Fruit fly (Drosophila melanogaster) whole organism, embryonic: ENCODE data around the gene Pstk.

Source experiments
- Aef1 ChIP-seq: fragments of 200-800 bp; sonication (Bioruptor generic); IDR thresholded peaks from 3 replicates; pipeline ENCODE4 v1.3.6; 2022; ENCODE audit warnings: missing biosample characterization, missing genetic modification characterization
- Bdp1 ChIP-seq: fragments of 200-800 bp; sonication (Bioruptor generic); optimal IDR thresholded peaks from 3 replicates; lab custom pipeline; 2016; ENCODE audit warnings: missing biosample characterization, missing genetic modification characterization
- CG10565 ChIP-seq: fragments of 200-800 bp; sonication (Bioruptor generic); optimal IDR thresholded peaks from 3 replicates; lab custom pipeline; 2016; ENCODE audit warnings: missing biosample characterization, mild to moderate bottlenecking, missing genetic modification characterization
- CG11398 ChIP-seq: fragments of 200-800 bp; sonication (Bioruptor generic); optimal IDR thresholded peaks from 2 replicates; lab custom pipeline; 2016; ENCODE audit warnings: missing biosample characterization, missing genetic modification characterization
- CG11696 ChIP-seq: fragments of 200-800 bp; sonication (Bioruptor generic); IDR thresholded peaks from 2 replicates; pipeline ENCODE4 v1.3.6; 2022; ENCODE audit warnings: missing biosample characterization, missing genetic modification characterization
- CG12071 ChIP-seq: fragments of 200-800 bp; sonication (Bioruptor generic); optimal IDR thresholded peaks from 3 replicates; lab custom pipeline; 2018; ENCODE audit warnings: missing biosample characterization, mild to moderate bottlenecking, missing genetic modification characterization
- CG12104 ChIP-seq: fragments of 200-800 bp; sonication (Bioruptor generic); optimal IDR thresholded peaks from 3 replicates; lab custom pipeline; 2016; ENCODE audit warnings: missing biosample characterization, missing genetic modification characterization
- CG1529 ChIP-seq: fragments of 200-800 bp; sonication (Bioruptor generic); optimal IDR thresholded peaks from 3 replicates; lab custom pipeline; 2018; ENCODE audit warnings: missing biosample characterization, missing genetic modification characterization
- CG15601 ChIP-seq: fragments of 200-800 bp; sonication (Bioruptor generic); optimal IDR thresholded peaks from 3 replicates; lab custom pipeline; 2019; ENCODE audit warnings: missing biosample characterization, mild to moderate bottlenecking, missing genetic modification characterization, moderate library complexity
- CG15696 ChIP-seq: fragments of 200-800 bp; sonication (Bioruptor generic); optimal IDR thresholded peaks from 2 replicates; lab custom pipeline; 2019; ENCODE audit warnings: missing biosample characterization, mild to moderate bottlenecking, missing genetic modification characterization, moderate library complexity
- CG16863 ChIP-seq: fragments of 200-800 bp; sonication (Bioruptor generic); optimal IDR thresholded peaks from 3 replicates; lab custom pipeline; 2016; ENCODE audit warnings: missing biosample characterization, missing genetic modification characterization
- CG17385 ChIP-seq: fragments of 200-800 bp; sonication (Bioruptor generic); optimal IDR thresholded peaks from 3 replicates; lab custom pipeline; 2018; ENCODE audit warnings: missing biosample characterization, mild to moderate bottlenecking, missing genetic modification characterization
- CG18764 ChIP-seq: fragments of 200-800 bp; sonication (Bioruptor generic); optimal IDR thresholded peaks from 3 replicates; lab custom pipeline; 2016; ENCODE audit warnings: missing biosample characterization, missing genetic modification characterization
- CG30403 ChIP-seq: fragments of 200-800 bp; sonication (Bioruptor generic); optimal IDR thresholded peaks from 3 replicates; lab custom pipeline; 2016; ENCODE audit warnings: missing biosample characterization, missing genetic modification characterization
- CG3065 ChIP-seq: fragments of 200-800 bp; sonication (Bioruptor generic); optimal IDR thresholded peaks from 2 replicates; lab custom pipeline; 2016; ENCODE audit warnings: missing biosample characterization, missing genetic modification characterization
- CG31365 ChIP-seq: fragments of 200-800 bp; sonication (Bioruptor generic); optimal IDR thresholded peaks from 2 replicates; lab custom pipeline; 2018; ENCODE audit warnings: missing biosample characterization, mild to moderate bottlenecking, missing genetic modification characterization
- CG34422 ChIP-seq: fragments of 200-800 bp; sonication (Bioruptor generic); IDR thresholded peaks from 3 replicates; pipeline ENCODE4 v1.3.6; 2022; ENCODE audit warnings: missing biosample characterization, missing genetic modification characterization
- CG4328 ChIP-seq: fragments of 200-800 bp; sonication (Bioruptor generic); optimal IDR thresholded peaks from 3 replicates; lab custom pipeline; 2017; ENCODE audit warnings: missing biosample characterization, missing genetic modification reagents, missing genetic modification characterization
- CG4404 ChIP-seq: fragments of 200-800 bp; sonication (Bioruptor generic); IDR thresholded peaks from 2 replicates; pipeline ENCODE4 v1.3.6; 2022; ENCODE audit warnings: missing biosample characterization, missing genetic modification characterization
- CG4424 ChIP-seq: fragments of 200-800 bp; sonication (Bioruptor generic); optimal IDR thresholded peaks from 3 replicates; lab custom pipeline; 2016; ENCODE audit warnings: missing biosample characterization, missing genetic modification characterization
- CG4854 ChIP-seq: fragments of 200-800 bp; sonication (Bioruptor generic); optimal IDR thresholded peaks from 2 replicates; lab custom pipeline; 2016; ENCODE audit warnings: missing biosample characterization, missing genetic modification characterization, inconsistent platforms
- CG6813 ChIP-seq: fragments of 200-800 bp; sonication (Bioruptor generic); optimal IDR thresholded peaks from 2 replicates; lab custom pipeline; 2017; ENCODE audit warnings: missing biosample characterization, missing genetic modification characterization, mild to moderate bottlenecking, moderate library complexity, missing genetic modification reagents
- CG6854 ChIP-seq: fragments of 200-800 bp; sonication (Bioruptor generic); optimal IDR thresholded peaks from 3 replicates; lab custom pipeline; 2017; ENCODE audit warnings: missing biosample characterization, mild to moderate bottlenecking, missing genetic modification characterization
- CG8478 ChIP-seq: fragments of >200 bp; optimal IDR thresholded peaks from 2 replicates; lab custom pipeline; 2018
- CG9609 ChIP-seq: fragments of 200-800 bp; sonication (Bioruptor generic); optimal IDR thresholded peaks from 3 replicates; lab custom pipeline; 2016; ENCODE audit warnings: missing biosample characterization, missing genetic modification characterization
- CG9932 ChIP-seq: fragments of 200-800 bp; sonication (Bioruptor generic); IDR thresholded peaks from 2 replicates; pipeline ENCODE4 v1.3.6; 2022; ENCODE audit warnings: missing biosample characterization, missing genetic modification characterization
- Dfd ChIP-seq, 2 experiments: fragments of >200 bp; optimal IDR thresholded peaks; 2 replicates each; lab custom pipeline; 2017; ENCODE audit warnings: missing biosample characterization in 2 of 2, missing genetic modification characterization in 2 of 2
- Gsc ChIP-seq: fragments of 200-800 bp; sonication (Bioruptor generic); IDR thresholded peaks from 2 replicates; pipeline ENCODE4 v1.3.6; 2022; ENCODE audit warnings: missing biosample characterization, missing genetic modification characterization
- Myb ChIP-seq: fragments of 200-800 bp; sonication (Bioruptor generic); optimal IDR thresholded peaks from 2 replicates; lab custom pipeline; 2016; ENCODE audit warnings: missing biosample characterization, missing genetic modification characterization
- NC2α ChIP-seq: fragments of 200-800 bp; sonication (Bioruptor generic); optimal IDR thresholded peaks from 2 replicates; lab custom pipeline; 2016; ENCODE audit warnings: missing biosample characterization, missing genetic modification characterization
- NK7.1 ChIP-seq: fragments of 200-800 bp; sonication (Bioruptor generic); optimal IDR thresholded peaks from 3 replicates; lab custom pipeline; 2016; ENCODE audit warnings: missing biosample characterization, missing genetic modification characterization
- Pdp1 ChIP-seq, 2 experiments: fragments of 200-800 bp; sonication (Bioruptor generic); optimal IDR thresholded peaks; 3 replicates each; lab custom pipeline; 2016; ENCODE audit warnings: missing biosample characterization in 2 of 2, missing genetic modification characterization in 2 of 2, mild to moderate bottlenecking in 1 of 2, moderate library complexity in 1 of 2
- Sin3A ChIP-seq: fragments of >200 bp; optimal IDR thresholded peaks from 2 replicates; lab custom pipeline; 2018
- Sox100B ChIP-seq: fragments of 200-800 bp; sonication (Bioruptor generic); optimal IDR thresholded peaks from 3 replicates; lab custom pipeline; 2018; ENCODE audit warnings: missing biosample characterization, mild to moderate bottlenecking, missing genetic modification characterization
- Spps ChIP-seq: fragments of 200-800 bp; sonication (Bioruptor generic); optimal IDR thresholded peaks from 2 replicates; lab custom pipeline; 2018; ENCODE audit warnings: missing biosample characterization, mild to moderate bottlenecking, missing genetic modification characterization
- Ssrp ChIP-seq: fragments of 200-800 bp; sonication (Bioruptor generic); optimal IDR thresholded peaks from 2 replicates; lab custom pipeline; 2018; ENCODE audit warnings: missing biosample characterization, mild to moderate bottlenecking, missing genetic modification characterization, moderate library complexity
- Taf1 ChIP-seq: fragments of 200-800 bp; sonication (Bioruptor generic); IDR thresholded peaks from 2 replicates; pipeline ENCODE4 v1.3.6; 2022; ENCODE audit warnings: missing biosample characterization, missing genetic modification characterization
- ap ChIP-seq: fragments of 200-800 bp; sonication (Bioruptor generic); IDR thresholded peaks from 2 replicates; pipeline ENCODE4 v1.3.6; 2022; ENCODE audit warnings: missing biosample characterization, missing genetic modification characterization
- ara ChIP-seq: fragments of 200-800 bp; sonication (Bioruptor generic); IDR thresholded peaks from 2 replicates; pipeline ENCODE4 v1.3.6; 2022; ENCODE audit warnings: missing biosample characterization, missing genetic modification characterization
- az2 ChIP-seq: fragments of 200-800 bp; sonication (Bioruptor generic); optimal IDR thresholded peaks from 3 replicates; lab custom pipeline; 2016; ENCODE audit warnings: missing biosample characterization, missing genetic modification characterization
- caup ChIP-seq: fragments of 200-800 bp; sonication (Bioruptor generic); optimal IDR thresholded peaks from 3 replicates; lab custom pipeline; 2017; ENCODE audit warnings: missing biosample characterization, mild to moderate bottlenecking, missing genetic modification characterization, moderate library complexity; ENCODE audit not compliant: severe bottlenecking
- dmrt11E ChIP-seq: fragments of 200-800 bp; sonication (Bioruptor generic); optimal IDR thresholded peaks from 3 replicates; lab custom pipeline; 2018; ENCODE audit warnings: missing biosample characterization, mild to moderate bottlenecking, missing genetic modification characterization, moderate library complexity
- esg ChIP-seq: fragments of 200-800 bp; sonication (Bioruptor generic); conservative IDR thresholded peaks from 2 replicates; pipeline ENCODE4 v1.3.6; 2022; ENCODE audit warnings: missing biosample characterization, missing genetic modification characterization
- gcm2 ChIP-seq: fragments of 200-800 bp; sonication (Bioruptor generic); optimal IDR thresholded peaks from 2 replicates; lab custom pipeline; 2016; ENCODE audit warnings: missing biosample characterization, missing genetic modification characterization
- gro ChIP-seq: fragments of 200-800 bp; sonication (Bioruptor generic); optimal IDR thresholded peaks from 2 replicates; lab custom pipeline; 2016; ENCODE audit warnings: missing biosample characterization, missing genetic modification characterization
- jumu ChIP-seq: fragments of 200-800 bp; sonication (Bioruptor generic); optimal IDR thresholded peaks from 3 replicates; lab custom pipeline; 2016; ENCODE audit warnings: missing biosample characterization, missing genetic modification characterization
- lmd ChIP-seq: fragments of 200-800 bp; sonication (Bioruptor generic); IDR thresholded peaks from 2 replicates; pipeline ENCODE4 v1.3.6; 2022; ENCODE audit warnings: missing biosample characterization, missing genetic modification characterization
- nerfin-2 ChIP-seq: fragments of 200-800 bp; sonication (Bioruptor generic); IDR thresholded peaks from 2 replicates; pipeline ENCODE4 v1.3.6; 2022; ENCODE audit warnings: missing biosample characterization, missing genetic modification characterization; ENCODE audit not compliant: partially characterized antibody
- pnt ChIP-seq: fragments of 200-800 bp; sonication (Bioruptor generic); optimal IDR thresholded peaks from 3 replicates; lab custom pipeline; 2016; ENCODE audit warnings: missing biosample characterization, missing genetic modification characterization
- psq ChIP-seq: fragments of 200-800 bp; sonication (Bioruptor generic); optimal IDR thresholded peaks from 2 replicates; lab custom pipeline; 2017; ENCODE audit warnings: missing biosample characterization, missing genetic modification characterization
- repo ChIP-seq: fragments of 200-800 bp; sonication (Bioruptor generic); optimal IDR thresholded peaks from 2 replicates; lab custom pipeline; 2016; ENCODE audit warnings: missing biosample characterization, missing genetic modification characterization
- z ChIP-seq: fragments of 200-800 bp; sonication (Bioruptor generic); IDR thresholded peaks from 3 replicates; pipeline ENCODE4 v1.3.6; 2022; ENCODE audit warnings: missing biosample characterization, missing genetic modification characterization
- zf30C ChIP-seq: fragments of 200-800 bp; sonication (Bioruptor generic); optimal IDR thresholded peaks from 3 replicates; lab custom pipeline; 2018; ENCODE audit warnings: missing biosample characterization, mild to moderate bottlenecking, missing genetic modification characterization

The Pstk gene

DNA sequence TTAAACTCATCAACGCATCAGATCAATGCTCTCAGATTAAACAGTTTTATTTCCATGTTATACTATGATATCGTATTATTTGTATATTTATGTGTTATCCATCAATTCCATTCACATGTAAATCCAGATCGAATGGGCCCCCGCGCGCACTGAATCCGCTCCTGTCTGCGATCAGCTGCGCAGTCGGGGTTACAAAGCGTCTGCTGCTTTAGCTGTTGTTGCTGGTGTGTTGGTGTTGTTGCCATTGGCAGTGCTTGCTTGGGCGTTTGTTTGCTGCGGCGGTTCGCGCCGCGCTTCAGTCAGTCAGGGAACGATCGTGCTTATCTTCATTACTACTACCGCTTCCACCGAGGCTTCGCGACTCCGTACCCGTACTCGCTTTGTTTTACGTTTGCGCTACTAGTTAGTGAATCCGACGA lies 48.7 kb upstream of the Pstk start, which contains the start of gene Zw (continued):
- no peak for TF ChIP-seq CG6854 (GFP tag; lab: Kevin White, UChicago)
- peak; percentile 40; the same call in 1 of the 2 replicates for TF ChIP-seq Taf1
- no peak for TF ChIP-seq Sox100B (GFP tag; lab: Kevin White, UChicago)
- TF ChIP-seq CG9609 (GFP tag; lab: Kevin White, UChicago) = peak; percentile 46
- no peak for TF ChIP-seq Dfd (GFP tag; optimal IDR thresholded peaks at IDR 0.05; lab: Kevin White, UChicago)
- TF ChIP-seq ap = no peak
- TF ChIP-seq CG3065 = no peak
- TF ChIP-seq CG15601 (tag; lab: Kevin White, UChicago) = no peak
- TF ChIP-seq dmrt11E (tag; lab: Kevin White, UChicago) = peak; percentile 30
- no peak for TF ChIP-seq CG11398 (GFP tag; lab: Kevin White, UChicago)
- TF ChIP-seq CG10565 (GFP tag; lab: Kevin White, UChicago) = no peak
- no peak for TF ChIP-seq Myb (GFP tag; lab: Kevin White, UChicago)
- TF ChIP-seq CG34422 (GFP tag; lab: Robert Waterston, UW) = peak; percentile 72; the same call in 2 of the 3 replicates
- peak; percentile 9 for TF ChIP-seq caup
- TF ChIP-seq Ssrp (tag; lab: Kevin White, UChicago) = peak; percentile 29
- TF ChIP-seq zf30C (GFP tag; lab: Kevin White, UChicago) = no peak
- no peak for TF ChIP-seq CG17385
- no peak for TF ChIP-seq CG6813 (GFP tag; lab: Kevin White, UChicago)
- TF ChIP-seq lmd (GFP tag; lab: Robert Waterston, UW) = peak; percentile 47; the same call in 1 of the 2 replicates
- TF ChIP-seq CG1529 (GFP tag; lab: Kevin White, UChicago) = peak; percentile 0
- peak; percentile 50 for TF ChIP-seq CG4404 (GFP tag; lab: Robert Waterston, UW)
- TF ChIP-seq jumu (GFP tag; lab: Kevin White, UChicago) = no peak
- TF ChIP-seq NK7.1 (GFP tag; lab: Kevin White, UChicago) = no peak
- TF ChIP-seq az2 (GFP tag; lab: Kevin White, UChicago) = peak; percentile 45
- TF ChIP-seq pnt (GFP tag; lab: Kevin White, UChicago) = peak; percentile 30
- peak; percentile 60 for TF ChIP-seq CG30403 (GFP tag; lab: Kevin White, UChicago)
- peak; percentile 53 for TF ChIP-seq gro (GFP tag; lab: Kevin White, UChicago)
- no peak for TF ChIP-seq Spps (tag; lab: Kevin White, UChicago)
- no peak for TF ChIP-seq NC2α
- TF ChIP-seq CG12071 (GFP tag; lab: Kevin White, UChicago) = peak; percentile 9
- no peak for TF ChIP-seq CG12104 (GFP tag; lab: Kevin White, UChicago)
- no peak for TF ChIP-seq repo (GFP tag; lab: Kevin White, UChicago)
- peak; percentile 51 for TF ChIP-seq CG15696 (tag; lab: Kevin White, UChicago)
- no peak for TF ChIP-seq gcm2 (GFP tag; lab: Kevin White, UChicago)
- TF ChIP-seq CG9932 (GFP tag; lab: Robert Waterston, UW) = peak; percentile 88
- TF ChIP-seq Gsc (GFP tag; lab: Robert Waterston, UW) = 0 out of 2 replicates have a peak, but pooled peaks have one; percentile 16
- no peak for TF ChIP-seq Sin3A
- TF ChIP-seq CG4328 (GFP tag; lab: Kevin White, UChicago) = no peak
- TF ChIP-seq ara (GFP tag; lab: Robert Waterston, UW) = peak; percentile 36; the same call in 1 of the 2 replicates
- no peak for TF ChIP-seq CG31365 (tag; lab: Kevin White, UChicago)
- no peak for TF ChIP-seq Bdp1 (GFP tag; lab: Kevin White, UChicago)
- TF ChIP-seq Aef1 (GFP tag; lab: Robert Waterston, UW) = peak; percentile 72
- no peak for TF ChIP-seq CG8478 (lab: Kevin White, UChicago)
- no peak for TF ChIP-seq z
- TF ChIP-seq nerfin-2 (GFP tag; lab: Robert Waterston, UW) = no peak
- TF ChIP-seq CG4424 = peak; percentile 52
- peak; percentile 11 for TF ChIP-seq CG18764 (GFP tag; lab: Kevin White, UChicago)
- TF ChIP-seq Pdp1 (GFP tag; optimal IDR thresholded peaks at IDR 0.05; lab: Kevin White, UChicago) = peak; percentile 38 to 43
- TF ChIP-seq CG4854 (GFP tag; lab: Kevin White, UChicago) = no peak
- peak; percentile 47 for TF ChIP-seq CG16863
- TF ChIP-seq psq = no peak
- TF ChIP-seq CG11696 (GFP tag; lab: Robert Waterston, UW) = no peak
- peak; percentile 48 for TF ChIP-seq esg (GFP tag; lab: Robert Waterston, UW)
